Fruit fly (Drosophila melanogaster) whole organism, embryonic: ENCODE results near the gene Hf.

Experiments used
- ATbp ChIP-seq: fragments of 200-800 bp; sonication (Bioruptor generic); optimal IDR thresholded peaks from 2 replicates; lab custom pipeline; 2017; ENCODE audit warnings: missing biosample characterization, mild to moderate bottlenecking, missing genetic modification characterization, missing genetic modification reagents
- Bdp1 ChIP-seq: fragments of 200-800 bp; sonication (Bioruptor generic); optimal IDR thresholded peaks from 3 replicates; lab custom pipeline; 2016; ENCODE audit warnings: missing biosample characterization, missing genetic modification characterization
- CG13123 ChIP-seq: fragments of 200-800 bp; sonication (Bioruptor generic); optimal IDR thresholded peaks from 2 replicates; lab custom pipeline; 2016; ENCODE audit warnings: missing biosample characterization, missing genetic modification characterization
- CG13424 ChIP-seq: fragments of 200-800 bp; sonication (Bioruptor generic); optimal IDR thresholded peaks from 2 replicates; lab custom pipeline; 2019; ENCODE audit warnings: missing biosample characterization, mild to moderate bottlenecking, missing genetic modification characterization, moderate library complexity
- CG13624 ChIP-seq: fragments of 200-800 bp; sonication (Bioruptor generic); optimal IDR thresholded peaks from 2 replicates; lab custom pipeline; 2016; ENCODE audit warnings: missing biosample characterization, missing genetic modification characterization
- CG17328 ChIP-seq: fragments of 200-800 bp; sonication (Bioruptor generic); IDR thresholded peaks from 2 replicates; pipeline ENCODE4 v1.3.6; 2022; ENCODE audit warnings: missing biosample characterization, missing genetic modification characterization
- CG17385 ChIP-seq: fragments of 200-800 bp; sonication (Bioruptor generic); optimal IDR thresholded peaks from 3 replicates; lab custom pipeline; 2018; ENCODE audit warnings: missing biosample characterization, mild to moderate bottlenecking, missing genetic modification characterization
- CG2116 ChIP-seq: fragments of 200-800 bp; sonication (Bioruptor generic); optimal IDR thresholded peaks from 3 replicates; lab custom pipeline; 2018; ENCODE audit warnings: missing biosample characterization, mild to moderate bottlenecking, missing genetic modification characterization
- CG2129 ChIP-seq: fragments of 200-800 bp; sonication (Bioruptor generic); IDR thresholded peaks from 2 replicates; pipeline ENCODE4 v1.3.6; 2022; ENCODE audit warnings: missing biosample characterization, missing genetic modification characterization; ENCODE audit not compliant: partially characterized antibody
- CG3163 ChIP-seq: fragments of 200-800 bp; sonication (Bioruptor generic); optimal IDR thresholded peaks from 3 replicates; lab custom pipeline; 2016; ENCODE audit warnings: missing biosample characterization, missing genetic modification characterization
- CG3838 ChIP-seq: fragments of 200-800 bp; sonication (Bioruptor generic); optimal IDR thresholded peaks from 3 replicates; lab custom pipeline; 2016; ENCODE audit warnings: missing biosample characterization, missing genetic modification characterization
- CG3847 ChIP-seq: fragments of 200-800 bp; sonication (Bioruptor generic); IDR thresholded peaks from 2 replicates; pipeline ENCODE4 v1.3.6; 2022; ENCODE audit warnings: missing biosample characterization, missing genetic modification characterization
- CG43689 ChIP-seq: fragments of 200-800 bp; sonication (Bioruptor generic); IDR thresholded peaks from 2 replicates; pipeline ENCODE4 v1.3.6; 2022; ENCODE audit warnings: missing biosample characterization, missing genetic modification characterization
- CG7372 ChIP-seq: fragments of 200-800 bp; sonication (Bioruptor generic); IDR thresholded peaks from 2 replicates; pipeline ENCODE4 v1.3.6; 2022; ENCODE audit warnings: missing biosample characterization, missing genetic modification characterization
- CG8924 ChIP-seq: fragments of 200-800 bp; optimal IDR thresholded peaks from 3 replicates; lab custom pipeline; 2019; ENCODE audit warnings: missing biosample characterization, mild to moderate bottlenecking, missing genetic modification characterization, moderate library complexity
- CrebB ChIP-seq: fragments of 200-800 bp; sonication (Bioruptor generic); optimal IDR thresholded peaks from 3 replicates; lab custom pipeline; 2018; ENCODE audit warnings: missing biosample characterization, mild to moderate bottlenecking, missing genetic modification characterization
- Dip3 ChIP-seq: fragments of 200-800 bp; sonication (Bioruptor generic); optimal IDR thresholded peaks from 3 replicates; lab custom pipeline; 2016; ENCODE audit warnings: missing biosample characterization, missing genetic modification characterization
- Doc3 ChIP-seq: fragments of 200-800 bp; sonication (Bioruptor generic); IDR thresholded peaks from 3 replicates; pipeline ENCODE4 v1.3.6; 2022; ENCODE audit warnings: missing biosample characterization, missing genetic modification characterization; ENCODE audit not compliant: partially characterized antibody
- GATAe ChIP-seq: fragments of 200-800 bp; sonication (Bioruptor generic); conservative IDR thresholded peaks from 2 replicates; pipeline ENCODE4 v1.3.6; 2022; ENCODE audit warnings: missing biosample characterization, missing genetic modification characterization
- Hey ChIP-seq: fragments of 200-800 bp; sonication (Bioruptor generic); optimal IDR thresholded peaks from 3 replicates; lab custom pipeline; 2018; ENCODE audit warnings: missing biosample characterization, mild to moderate bottlenecking, missing genetic modification characterization
- Hmx ChIP-seq: fragments of 200-800 bp; sonication (Bioruptor generic); optimal IDR thresholded peaks from 2 replicates; lab custom pipeline; 2016; ENCODE audit warnings: missing biosample characterization, missing genetic modification characterization
- Kr ChIP-seq: fragments of 200-800 bp; sonication (Bioruptor generic); optimal IDR thresholded peaks from 2 replicates; lab custom pipeline; 2017; ENCODE audit warnings: missing biosample characterization, mild to moderate bottlenecking, missing genetic modification characterization
- Nf-YB ChIP-seq: fragments of 200-800 bp; sonication (Bioruptor generic); optimal IDR thresholded peaks from 3 replicates; lab custom pipeline; 2019; ENCODE audit warnings: missing biosample characterization, mild to moderate bottlenecking, missing genetic modification characterization, moderate library complexity
- Oaz ChIP-seq: fragments of 200-800 bp; sonication (Bioruptor generic); IDR thresholded peaks from 2 replicates; pipeline ENCODE4 v1.3.6; 2022; ENCODE audit warnings: missing biosample characterization, missing genetic modification characterization
- Scr ChIP-seq: fragments of 200-800 bp; sonication (Bioruptor generic); IDR thresholded peaks from 2 replicates; pipeline ENCODE4 v1.3.6; 2022; ENCODE audit warnings: missing biosample characterization, missing genetic modification characterization; ENCODE audit not compliant: partially characterized antibody
- Sox100B ChIP-seq: fragments of 200-800 bp; sonication (Bioruptor generic); optimal IDR thresholded peaks from 3 replicates; lab custom pipeline; 2018; ENCODE audit warnings: missing biosample characterization, mild to moderate bottlenecking, missing genetic modification characterization
- Xrp1 ChIP-seq: fragments of 200-800 bp; sonication (Bioruptor generic); IDR thresholded peaks from 2 replicates; pipeline ENCODE4 v1.3.6; 2022; ENCODE audit warnings: missing biosample characterization, missing genetic modification characterization
- ab ChIP-seq: fragments of 200-800 bp; sonication (Bioruptor generic); optimal IDR thresholded peaks from 2 replicates; lab custom pipeline; 2016; ENCODE audit warnings: missing biosample characterization, missing genetic modification characterization
- ap ChIP-seq: fragments of 200-800 bp; sonication (Bioruptor generic); IDR thresholded peaks from 2 replicates; pipeline ENCODE4 v1.3.6; 2022; ENCODE audit warnings: missing biosample characterization, missing genetic modification characterization
- chinmo ChIP-seq: fragments of 200-800 bp; sonication (Bioruptor generic); IDR thresholded peaks from 4 replicates; pipeline ENCODE4 v1.3.6; 2022; ENCODE audit warnings: missing biosample characterization, missing genetic modification characterization; ENCODE audit not compliant: partially characterized antibody
- crc ChIP-seq: fragments of 200-800 bp; sonication (Bioruptor generic); optimal IDR thresholded peaks from 2 replicates; lab custom pipeline; 2016; ENCODE audit warnings: missing biosample characterization, missing genetic modification characterization
- da ChIP-seq: fragments of 200-800 bp; sonication (Bioruptor generic); optimal IDR thresholded peaks from 2 replicates; lab custom pipeline; 2016; ENCODE audit warnings: missing biosample characterization, missing genetic modification characterization
- dimm ChIP-seq: fragments of 200-800 bp; sonication (Bioruptor generic); IDR thresholded peaks from 2 replicates; pipeline ENCODE4 v1.3.6; 2022; ENCODE audit warnings: missing biosample characterization, missing genetic modification characterization
- dmrt99B ChIP-seq: fragments of 200-800 bp; sonication (Bioruptor generic); optimal IDR thresholded peaks from 2 replicates; lab custom pipeline; 2018; ENCODE audit warnings: missing biosample characterization, mild to moderate bottlenecking, missing genetic modification characterization, moderate library complexity
- dysf ChIP-seq: fragments of 200-800 bp; sonication (Bioruptor generic); IDR thresholded peaks from 3 replicates; pipeline ENCODE4 v1.3.6; 2022; ENCODE audit warnings: missing biosample characterization, missing genetic modification characterization
- emc ChIP-seq: fragments of 200-800 bp; sonication (Bioruptor generic); optimal IDR thresholded peaks from 2 replicates; lab custom pipeline; 2016; ENCODE audit warnings: missing biosample characterization, missing genetic modification characterization
- esg ChIP-seq: fragments of 200-800 bp; sonication (Bioruptor generic); conservative IDR thresholded peaks from 2 replicates; pipeline ENCODE4 v1.3.6; 2022; ENCODE audit warnings: missing biosample characterization, missing genetic modification characterization
- jing ChIP-seq: fragments of 200-800 bp; sonication (Bioruptor generic); optimal IDR thresholded peaks from 2 replicates; lab custom pipeline; 2018; ENCODE audit warnings: missing biosample characterization, mild to moderate bottlenecking, missing genetic modification characterization
- ken ChIP-seq: fragments of 200-800 bp; sonication (Bioruptor generic); IDR thresholded peaks from 3 replicates; pipeline ENCODE4 v1.3.6; 2022; ENCODE audit warnings: missing biosample characterization, missing genetic modification characterization
- lbe ChIP-seq: fragments of 200-800 bp; sonication (Bioruptor generic); optimal IDR thresholded peaks from 2 replicates; lab custom pipeline; 2016; ENCODE audit warnings: missing biosample characterization, mild to moderate bottlenecking, missing genetic modification characterization
- lola ChIP-seq, 3 experiments: fragments of >200 bp in 2 of 3; fragments of 200-800 bp in 1 of 3; sonication (Bioruptor generic) in 1 of 3; optimal IDR thresholded peaks; 2 replicates each; lab custom pipeline; 2017 to 2019; ENCODE audit warnings: missing biosample characterization in 3 of 3, missing genetic modification characterization in 3 of 3, mild to moderate bottlenecking in 1 of 3, moderate library complexity in 1 of 3
- nerfin-2 ChIP-seq: fragments of 200-800 bp; sonication (Bioruptor generic); IDR thresholded peaks from 2 replicates; pipeline ENCODE4 v1.3.6; 2022; ENCODE audit warnings: missing biosample characterization, missing genetic modification characterization; ENCODE audit not compliant: partially characterized antibody
- pan ChIP-seq, 4 experiments: fragments of >200 bp in 3 of 4; fragments of 200-800 bp in 1 of 4; sonication (Bioruptor generic) in 1 of 4; optimal IDR thresholded peaks in 3 of 4; IDR thresholded peaks in 1 of 4; 2 replicates each; pipeline versions ENCODE4 v1.3.6 to Lab custom; 2017 to 2022; ENCODE audit warnings: missing biosample characterization in 2 of 4, missing genetic modification characterization in 2 of 4, mixed read lengths in 1 of 4
- pzg ChIP-seq: fragments of 200-800 bp; sonication (Bioruptor generic); optimal IDR thresholded peaks from 3 replicates; lab custom pipeline; 2018; ENCODE audit warnings: missing biosample characterization, mild to moderate bottlenecking, missing genetic modification characterization, moderate library complexity
- sens-2 ChIP-seq: fragments of 200-800 bp; sonication (Bioruptor generic); IDR thresholded peaks from 2 replicates; pipeline ENCODE4 v1.3.6; 2022; ENCODE audit warnings: missing biosample characterization, missing genetic modification characterization
- sna ChIP-seq: fragments of 200-800 bp; sonication (Bioruptor generic); IDR thresholded peaks from 2 replicates; pipeline ENCODE4 v1.3.6; 2022; ENCODE audit warnings: missing biosample characterization, missing genetic modification characterization; ENCODE audit not compliant: partially characterized antibody
- twi ChIP-seq: fragments of 200-800 bp; optimal IDR thresholded peaks from 2 replicates; lab custom pipeline; 2019; ENCODE audit warnings: missing biosample characterization, mild to moderate bottlenecking, missing genetic modification characterization, moderate library complexity
- unc-4 ChIP-seq: fragments of 200-800 bp; sonication (Bioruptor generic); IDR thresholded peaks from 2 replicates; pipeline ENCODE4 v1.3.6; 2022; ENCODE audit warnings: missing biosample characterization, missing genetic modification characterization; ENCODE audit not compliant: partially characterized antibody
- wor ChIP-seq: fragments of 200-800 bp; sonication (Bioruptor generic); IDR thresholded peaks from 2 replicates; pipeline ENCODE4 v1.3.6; 2022; ENCODE audit warnings: missing biosample characterization, missing genetic modification characterization

The Hf gene

dm6 chr2L:19941352-19941851, 26.1 kb downstream of the Hf start (continued):
- TF ChIP-seq ken (peak; percentile 79), lbe (peak; percentile 68), Nf-YB (GFP tag; lab: Kevin White, UChicago) (peak; percentile 50), Scr (no peak), lola (GFP tag; optimal IDR thresholded peaks at IDR 0.05; lab: Kevin White, UChicago) (peak in 1 of 3 experiments; percentile 72), Hey (no peak), pan (optimal IDR thresholded peaks at IDR 0.05; lab: Kevin White, UChicago) (no peak), pan (GFP tag; optimal IDR thresholded peaks at IDR 0.05 in 1 of 2, IDR thresholded peaks at IDR 0.05 in 1 of 2) (peak in 1 of 2 experiments; percentile 93), CG3163 (GFP tag; lab: Kevin White, UChicago) (peak; percentile 75), dimm (GFP tag; lab: Robert Waterston, UW) (peak; percentile 63), ab (GFP tag; lab: Kevin White, UChicago) (peak; percentile 78), Kr (GFP tag; lab: Kevin White, UChicago) (no peak), GATAe (peak; percentile 59), dmrt99B (tag; lab: Kevin White, UChicago) (peak; percentile 82), CrebB (peak; percentile 83), esg (GFP tag; lab: Robert Waterston, UW) (peak; percentile 88), Bdp1 (GFP tag; lab: Kevin White, UChicago) (peak; percentile 70), Dip3 (GFP tag; lab: Kevin White, UChicago) (peak; percentile 85), CG3847 (GFP tag; lab: Robert Waterston, UW) (peak; percentile 92), Xrp1 (GFP tag; lab: Robert Waterston, UW) (peak; percentile 94), CG2116 (GFP tag; lab: Kevin White, UChicago) (peak; percentile 41), Sox100B (GFP tag; lab: Kevin White, UChicago) (peak; percentile 66), Doc3 (GFP tag; lab: Robert Waterston, UW) (no peak), dysf (GFP tag; lab: Robert Waterston, UW) (peak; percentile 94), CG17328 (peak; percentile 89), CG17385 (GFP tag; lab: Kevin White, UChicago) (peak; percentile 81), unc-4 (GFP tag; lab: Robert Waterston, UW) (no peak), pzg (GFP tag; lab: Kevin White, UChicago) (no peak), crc (GFP tag; lab: Kevin White, UChicago) (peak; percentile 69), Hmx (peak; percentile 35), CG7372 (peak; percentile 81), emc (GFP tag; lab: Kevin White, UChicago) (no peak), CG13123 (peak; percentile 69), CG8924 (tag; lab: Kevin White, UChicago) (peak; percentile 81), Oaz (GFP tag; lab: Robert Waterston, UW) (peak; percentile 85), twi (peak; percentile 28), ap (GFP tag; lab: Robert Waterston, UW) (peak; percentile 80), sens-2 (GFP tag; lab: Robert Waterston, UW) (peak; percentile 81), CG13624 (GFP tag; lab: Kevin White, UChicago) (peak; percentile 62), CG3838 (GFP tag; lab: Kevin White, UChicago) (peak; percentile 64), da (peak; percentile 60), jing (peak; percentile 72), CG2129 (no peak), nerfin-2 (no peak), ATbp (GFP tag; lab: Kevin White, UChicago) (peak; percentile 78), CG13424 (tag; lab: Kevin White, UChicago) (peak; percentile 85), chinmo (GFP tag; lab: Robert Waterston, UW) (peak; percentile 77; the same call in 3 of the 4 replicates), wor (GFP tag; lab: Robert Waterston, UW) (peak; percentile 80), sna (no peak), CG43689 (GFP tag; lab: Robert Waterston, UW) (peak; percentile 68)
